Worm (Caenorhabditis elegans): ENCODE measurements around the gene F14F7.4.

- TF ChIP-seq fkh-6 (tag; optimal IDR thresholded peaks at IDR 0.05), result no peak
- TF ChIP-seq ceh-6 (GFP tag; optimal IDR thresholded peaks at IDR 0.05), result no peak
These were observed 48.7 kb downstream of the F14F7.4 start, which contains the start of gene ZK1010.4 for ce11 chrIII:12980770-12981169.

Data from whole organism, late embryonic.